Worm (Caenorhabditis elegans) whole organism, mixed stage, embryonic: ENCODE results near the gene str-250.

Source experiments
- ceh-39 ChIP-seq: fragments of 150-350 bp; optimal IDR thresholded peaks from 2 replicates; lab custom pipeline; 2014; ENCODE audit warnings: missing biosample characterization, missing genetic modification characterization
- cnd-1 ChIP-seq: fragments of 200-800 bp; sonication (Bioruptor generic); optimal IDR thresholded peaks from 2 replicates; lab custom pipeline; 2018; ENCODE audit warnings: mild to moderate bottlenecking, missing genetic modification characterization, missing compliant biosample characterization
- elt-3 ChIP-seq: fragments of 150-350 bp; optimal IDR thresholded peaks from 2 replicates; lab custom pipeline; 2014; ENCODE audit warnings: missing biosample characterization, missing genetic modification characterization
- mab-5 ChIP-seq: fragments of 150-350 bp; optimal IDR thresholded peaks from 2 replicates; lab custom pipeline; 2014; ENCODE audit warnings: missing biosample characterization, missing genetic modification characterization
- nhr-2 ChIP-seq: fragments of 150-350 bp; optimal IDR thresholded peaks from 2 replicates; lab custom pipeline; 2014; ENCODE audit warnings: missing biosample characterization, missing genetic modification characterization
- nhr-237 ChIP-seq: fragments of 150-350 bp; optimal IDR thresholded peaks from 2 replicates; lab custom pipeline; 2014; ENCODE audit warnings: missing biosample characterization, missing genetic modification characterization
- nhr-28 ChIP-seq: fragments of 150-350 bp; optimal IDR thresholded peaks from 2 replicates; lab custom pipeline; 2014; ENCODE audit warnings: missing biosample characterization, missing genetic modification characterization
- nhr-76 ChIP-seq: sonication (generic microtip); optimal IDR thresholded peaks from 2 replicates; lab custom pipeline; 2017; ENCODE audit warnings: missing biosample characterization, missing genetic modification characterization
- snpc-4 ChIP-seq: fragments of 150-350 bp; optimal IDR thresholded peaks from 2 replicates; lab custom pipeline; 2014; ENCODE audit warnings: missing biosample characterization, missing genetic modification characterization
- unc-62 ChIP-seq: fragments of 150-350 bp; optimal IDR thresholded peaks from 2 replicates; lab custom pipeline; 2014; ENCODE audit warnings: missing biosample characterization, missing genetic modification reagents, missing genetic modification characterization
- zip-8 ChIP-seq: fragments of 150-350 bp; optimal IDR thresholded peaks from 2 replicates; lab custom pipeline; 2014; ENCODE audit warnings: missing biosample characterization, missing genetic modification characterization

DNA sequence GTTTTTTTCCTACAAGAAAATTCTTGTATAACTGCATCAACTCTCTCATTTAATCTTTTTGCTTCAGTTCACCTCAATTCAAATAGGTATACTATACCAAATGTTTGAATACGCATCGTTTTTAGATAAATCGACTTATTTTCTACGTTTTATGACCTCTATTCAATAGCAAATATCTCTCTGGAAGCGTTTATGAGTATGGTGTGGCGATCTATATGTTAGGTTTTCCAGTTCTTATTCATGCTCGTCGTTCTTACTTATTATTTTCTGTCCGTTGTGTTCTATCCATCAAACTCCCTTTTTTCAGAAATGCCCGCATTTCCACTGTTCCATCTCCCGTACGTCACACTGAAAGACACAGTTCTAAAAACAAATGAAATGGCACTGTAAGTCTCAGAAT lies 37.8 kb upstream of the str-250 start, which contains the start of gene T22G5.3:
- no peak for TF ChIP-seq elt-3
- TF ChIP-seq unc-62 (GFP tag; lab: Kevin White, UChicago): no peak
- no peak for TF ChIP-seq nhr-2 (tag; lab: Kevin White, UChicago)
- TF ChIP-seq nhr-76 (tag; lab: Kevin White, UChicago): no peak
- no peak for TF ChIP-seq zip-8 (tag; lab: Kevin White, UChicago)
- TF ChIP-seq cnd-1 (tag; lab: Kevin White, UChicago): no peak
- TF ChIP-seq mab-5 (tag; lab: Kevin White, UChicago): no peak
- no peak for TF ChIP-seq nhr-28
- no peak for TF ChIP-seq snpc-4 (tag; lab: Kevin White, UChicago)
- no peak for TF ChIP-seq ceh-39 (tag; lab: Kevin White, UChicago)
- no peak for TF ChIP-seq nhr-237
